Worm (Caenorhabditis elegans) whole organism, mixed stage, embryonic: ENCODE data around the gene twk-18.

Source experiments
- M03D4.4 ChIP-seq: sonication (generic microtip); optimal IDR thresholded peaks from 2 replicates; lab custom pipeline; 2017; ENCODE audit warnings: mild to moderate bottlenecking, missing genetic modification characterization, missing compliant biosample characterization
- bed-3 ChIP-seq: fragments of 200-800 bp; sonication (Bioruptor generic); optimal IDR thresholded peaks from 3 replicates; lab custom pipeline; 2018; ENCODE audit warnings: mild to moderate bottlenecking, missing genetic modification characterization, moderate library complexity, missing compliant biosample characterization
- blmp-1 ChIP-seq: fragments of 150-350 bp; optimal IDR thresholded peaks from 2 replicates; lab custom pipeline; 2014; ENCODE audit warnings: missing biosample characterization, missing genetic modification characterization
- ceh-39 ChIP-seq: fragments of 150-350 bp; optimal IDR thresholded peaks from 2 replicates; lab custom pipeline; 2014; ENCODE audit warnings: missing biosample characterization, missing genetic modification characterization
- ceh-43 ChIP-seq: fragments of 200-800 bp; sonication (Bioruptor generic); optimal IDR thresholded peaks from 2 replicates; lab custom pipeline; 2018; ENCODE audit warnings: mild to moderate bottlenecking, missing genetic modification characterization, moderate library complexity, missing compliant biosample characterization
- ceh-83 ChIP-seq: fragments of 200-800 bp; sonication (Bioruptor generic); optimal IDR thresholded peaks from 2 replicates; lab custom pipeline; 2018; ENCODE audit warnings: mild to moderate bottlenecking, missing genetic modification characterization, missing compliant biosample characterization
- ces-1 ChIP-seq: fragments of 150-350 bp; optimal IDR thresholded peaks from 2 replicates; lab custom pipeline; 2014; ENCODE audit warnings: missing biosample characterization, missing genetic modification reagents, missing genetic modification characterization
- cnd-1 ChIP-seq: fragments of 200-800 bp; sonication (Bioruptor generic); optimal IDR thresholded peaks from 2 replicates; lab custom pipeline; 2018; ENCODE audit warnings: mild to moderate bottlenecking, missing genetic modification characterization, missing compliant biosample characterization
- drap-1 ChIP-seq: fragments of 200-800 bp; sonication (Bioruptor generic); optimal IDR thresholded peaks from 3 replicates; lab custom pipeline; 2018; ENCODE audit warnings: mild to moderate bottlenecking, missing genetic modification characterization, missing compliant biosample characterization
- elt-1 ChIP-seq: sonication (generic microtip); optimal IDR thresholded peaks from 2 replicates; lab custom pipeline; 2017; ENCODE audit warnings: missing genetic modification characterization, mild to moderate bottlenecking, missing compliant biosample characterization, antibody characterized with exemption, moderate library complexity, borderline replicate concordance; ENCODE audit not compliant: insufficient read depth
- elt-3 ChIP-seq: fragments of 150-350 bp; optimal IDR thresholded peaks from 2 replicates; lab custom pipeline; 2014; ENCODE audit warnings: missing biosample characterization, missing genetic modification characterization
- flh-1 ChIP-seq: fragments of 200-800 bp; sonication (Bioruptor generic); optimal IDR thresholded peaks from 2 replicates; lab custom pipeline; 2018; ENCODE audit warnings: mild to moderate bottlenecking, missing genetic modification characterization, moderate library complexity, missing compliant biosample characterization
- ham-2 ChIP-seq: fragments of 200-800 bp; sonication (Bioruptor generic); optimal IDR thresholded peaks from 2 replicates; lab custom pipeline; 2018; ENCODE audit warnings: mild to moderate bottlenecking, missing genetic modification characterization, missing compliant biosample characterization
- hlh-1 ChIP-seq: fragments of 150-350 bp; optimal IDR thresholded peaks from 2 replicates; lab custom pipeline; 2014; ENCODE audit warnings: missing biosample characterization, missing genetic modification reagents, missing genetic modification characterization
- lin-13 ChIP-seq: fragments of 150-350 bp; optimal IDR thresholded peaks from 2 replicates; lab custom pipeline; 2014; ENCODE audit warnings: missing biosample characterization, missing genetic modification characterization
- lin-32 ChIP-seq: fragments of 200-800 bp; sonication (Bioruptor generic); optimal IDR thresholded peaks from 2 replicates; lab custom pipeline; 2018; ENCODE audit warnings: mild to moderate bottlenecking, missing genetic modification characterization, missing compliant biosample characterization
- lsy-2 ChIP-seq: fragments of 150-350 bp; optimal IDR thresholded peaks from 2 replicates; lab custom pipeline; 2014; ENCODE audit warnings: missing biosample characterization, missing genetic modification characterization
- mab-5 ChIP-seq: fragments of 150-350 bp; optimal IDR thresholded peaks from 2 replicates; lab custom pipeline; 2014; ENCODE audit warnings: missing biosample characterization, missing genetic modification characterization
- mep-1 ChIP-seq: fragments of 150-350 bp; optimal IDR thresholded peaks from 2 replicates; lab custom pipeline; 2017; ENCODE audit warnings: missing biosample characterization, missing genetic modification reagents, missing genetic modification characterization, inconsistent platforms
- mls-2 ChIP-seq: sonication (generic microtip); optimal IDR thresholded peaks from 2 replicates; lab custom pipeline; 2016; ENCODE audit warnings: mild to moderate bottlenecking, missing genetic modification characterization, moderate library complexity, missing compliant biosample characterization
- nhr-12 ChIP-seq: fragments of 150-350 bp; optimal IDR thresholded peaks from 2 replicates; lab custom pipeline; 2014; ENCODE audit warnings: missing biosample characterization, missing genetic modification characterization
- nhr-2 ChIP-seq: fragments of 150-350 bp; optimal IDR thresholded peaks from 2 replicates; lab custom pipeline; 2014; ENCODE audit warnings: missing biosample characterization, missing genetic modification characterization
- nhr-237 ChIP-seq: fragments of 150-350 bp; optimal IDR thresholded peaks from 2 replicates; lab custom pipeline; 2014; ENCODE audit warnings: missing biosample characterization, missing genetic modification characterization
- nhr-28 ChIP-seq: fragments of 150-350 bp; optimal IDR thresholded peaks from 2 replicates; lab custom pipeline; 2014; ENCODE audit warnings: missing biosample characterization, missing genetic modification characterization
- nhr-76 ChIP-seq: sonication (generic microtip); optimal IDR thresholded peaks from 2 replicates; lab custom pipeline; 2017; ENCODE audit warnings: missing biosample characterization, missing genetic modification characterization
- pha-4 ChIP-seq: fragments of 150-350 bp; optimal IDR thresholded peaks from 2 replicates; lab custom pipeline; 2018; ENCODE audit warnings: missing biosample characterization, missing genetic modification reagents, missing genetic modification characterization
- sem-2 ChIP-seq: fragments of 200-800 bp; sonication (Bioruptor generic); optimal IDR thresholded peaks from 2 replicates; lab custom pipeline; 2018; ENCODE audit warnings: mild to moderate bottlenecking, missing genetic modification characterization, missing compliant biosample characterization
- snpc-4 ChIP-seq: fragments of 150-350 bp; optimal IDR thresholded peaks from 2 replicates; lab custom pipeline; 2014; ENCODE audit warnings: missing biosample characterization, missing genetic modification characterization
- sptf-1 ChIP-seq: sonication (generic microtip); optimal IDR thresholded peaks from 2 replicates; lab custom pipeline; 2017; ENCODE audit warnings: mild to moderate bottlenecking, missing genetic modification characterization, moderate library complexity, missing compliant biosample characterization
- tbx-8 ChIP-seq: fragments of 200-800 bp; sonication (Bioruptor generic); optimal IDR thresholded peaks from 2 replicates; lab custom pipeline; 2018; ENCODE audit warnings: mild to moderate bottlenecking, missing genetic modification characterization, moderate library complexity, missing compliant biosample characterization
- unc-120 ChIP-seq: sonication (generic microtip); optimal IDR thresholded peaks from 2 replicates; lab custom pipeline; 2017; ENCODE audit warnings: missing genetic modification characterization, missing compliant biosample characterization; ENCODE audit not compliant: poor library complexity, severe bottlenecking
- unc-39 ChIP-seq: fragments of 150-350 bp; optimal IDR thresholded peaks from 2 replicates; lab custom pipeline; 2014; ENCODE audit warnings: missing biosample characterization, missing genetic modification characterization
- unc-62 ChIP-seq: fragments of 150-350 bp; optimal IDR thresholded peaks from 2 replicates; lab custom pipeline; 2014; ENCODE audit warnings: missing biosample characterization, missing genetic modification reagents, missing genetic modification characterization
- zip-8 ChIP-seq: fragments of 150-350 bp; optimal IDR thresholded peaks from 2 replicates; lab custom pipeline; 2014; ENCODE audit warnings: missing biosample characterization, missing genetic modification characterization
- ztf-11 ChIP-seq: fragments of 150-350 bp; optimal IDR thresholded peaks from 2 replicates; lab custom pipeline; 2014; ENCODE audit warnings: missing biosample characterization, missing genetic modification characterization

Gene twk-18

ce11 chrX:8987828-8988227, at the start of gene twk-18:
twk-18 (plus strand) TSS chrX:8988128.
- no peak for TF ChIP-seq blmp-1 (tag; lab: Kevin White, UChicago)
- TF ChIP-seq nhr-12 (tag; lab: Kevin White, UChicago): no peak
- no peak for TF ChIP-seq nhr-28
- TF ChIP-seq flh-1 (GFP tag; lab: Kevin White, UChicago): no peak
- TF ChIP-seq nhr-2 (tag; lab: Kevin White, UChicago): no peak
- TF ChIP-seq hlh-1 (tag; lab: Kevin White, UChicago): no peak
- TF ChIP-seq unc-120: no peak
- no peak for TF ChIP-seq tbx-8 (GFP tag; lab: Kevin White, UChicago)
- TF ChIP-seq ceh-43: no peak
- no peak for TF ChIP-seq M03D4.4 (tag; lab: Kevin White, UChicago)
- no peak for TF ChIP-seq cnd-1
- TF ChIP-seq nhr-76: no peak
- no peak for TF ChIP-seq snpc-4 (tag; lab: Kevin White, UChicago)
- TF ChIP-seq ham-2 (GFP tag; lab: Kevin White, UChicago): no peak

- TF ChIP-seq unc-62 (GFP tag; lab: Kevin White, UChicago) (no peak), unc-39 (tag; lab: Kevin White, UChicago) (no peak), ceh-39 (no peak), snpc-4 (tag; lab: Kevin White, UChicago) (no peak), flh-1 (GFP tag; lab: Kevin White, UChicago) (no peak)
These were observed 48.5 kb upstream of the twk-18 start for ce11 chrX:8939389-8939788.

ce11 chrX:8940059-8940458, 47.9 kb upstream of the twk-18 start, which contains the start of gene dylt-2:
dylt-2 (minus strand) TSS chrX:8940159.
- no peak for TF ChIP-seq lsy-2 (tag; lab: Kevin White, UChicago)
- TF ChIP-seq mep-1 (tag; lab: Kevin White, UChicago): no peak
- no peak for TF ChIP-seq nhr-76
- TF ChIP-seq unc-120: no peak
- no peak for TF ChIP-seq mls-2
- no peak for TF ChIP-seq flh-1 (GFP tag; lab: Kevin White, UChicago)
- no peak for TF ChIP-seq elt-1 (tag; lab: Kevin White, UChicago)
- TF ChIP-seq nhr-2 (tag; lab: Kevin White, UChicago): no peak
- no peak for TF ChIP-seq unc-39 (tag; lab: Kevin White, UChicago)
- TF ChIP-seq nhr-28: no peak
- no peak for TF ChIP-seq nhr-12 (tag; lab: Kevin White, UChicago)
- TF ChIP-seq sptf-1 (tag; lab: Kevin White, UChicago): no peak
- no peak for TF ChIP-seq ceh-43

ce11 chrX:8944078-8944477, 43.9 kb upstream of the twk-18 start:
- TF ChIP-seq ztf-11 (tag; lab: Kevin White, UChicago): no peak
- no peak for TF ChIP-seq unc-39 (tag; lab: Kevin White, UChicago)
- TF ChIP-seq nhr-76: no peak
- no peak for TF ChIP-seq ceh-39
- TF ChIP-seq mep-1 (tag; lab: Kevin White, UChicago): no peak
- no peak for TF ChIP-seq nhr-28
- no peak for TF ChIP-seq zip-8 (tag; lab: Kevin White, UChicago)
- peak; percentile 51 for TF ChIP-seq sptf-1 (tag; lab: Kevin White, UChicago)
- no peak for TF ChIP-seq nhr-2 (tag; lab: Kevin White, UChicago)
- TF ChIP-seq mls-2: no peak
- TF ChIP-seq hlh-1 (tag; lab: Kevin White, UChicago): no peak
- TF ChIP-seq elt-3 (tag; lab: Kevin White, UChicago): no peak
- no peak for TF ChIP-seq mab-5 (tag; lab: Kevin White, UChicago)
- no peak for TF ChIP-seq ceh-83
- TF ChIP-seq tbx-8 (GFP tag; lab: Kevin White, UChicago): no peak
- TF ChIP-seq bed-3 (GFP tag; lab: Kevin White, UChicago): peak; percentile 38
- no peak for TF ChIP-seq lin-13 (tag; lab: Kevin White, UChicago)
- TF ChIP-seq blmp-1 (tag; lab: Kevin White, UChicago): no peak
- TF ChIP-seq drap-1 (GFP tag; lab: Kevin White, UChicago): peak; percentile 10
- TF ChIP-seq flh-1 (GFP tag; lab: Kevin White, UChicago): no peak
- peak; percentile 45 for TF ChIP-seq M03D4.4 (tag; lab: Kevin White, UChicago)
- no peak for TF ChIP-seq unc-62 (GFP tag; lab: Kevin White, UChicago)
- no peak for TF ChIP-seq elt-1 (tag; lab: Kevin White, UChicago)
- TF ChIP-seq lin-32 (GFP tag; lab: Kevin White, UChicago): peak; percentile 6
- no peak for TF ChIP-seq nhr-237 (tag; lab: Kevin White, UChicago)
- TF ChIP-seq nhr-12 (tag; lab: Kevin White, UChicago): no peak
- no peak for TF ChIP-seq ham-2 (GFP tag; lab: Kevin White, UChicago)
- TF ChIP-seq pha-4: no peak
- no peak for TF ChIP-seq ceh-43
- peak; percentile 33 for TF ChIP-seq cnd-1
- TF ChIP-seq ces-1 (GFP tag; lab: Kevin White, UChicago): no peak
- no peak for TF ChIP-seq lsy-2 (tag; lab: Kevin White, UChicago)
- TF ChIP-seq snpc-4 (tag; lab: Kevin White, UChicago): no peak
- TF ChIP-seq sem-2 (GFP tag; lab: Kevin White, UChicago): peak; percentile 7
- no peak for TF ChIP-seq unc-120
- TF ChIP-seq, all 35 proteins: peak for 7
